Worm (Caenorhabditis elegans) whole organism, L4/young adult: Measurements from ENCODE around the gene C55B6.1.

Experiments used
- W03F9.2 ChIP-seq: fragments of 150-350 bp; optimal IDR thresholded peaks from 2 replicates; lab custom pipeline; 2014; ENCODE audit warnings: missing biosample characterization, missing genetic modification characterization
- dao-5 ChIP-seq: sonication (generic microtip); optimal IDR thresholded peaks from 2 replicates; lab custom pipeline; 2016; ENCODE audit warnings: missing genotype, missing genetic modification characterization, moderate library complexity, missing compliant biosample characterization
- him-1 ChIP-seq: sonication (generic microtip); optimal IDR thresholded peaks from 2 replicates; lab custom pipeline; 2016; ENCODE audit warnings: missing genotype, missing genetic modification reagents, missing genetic modification characterization, missing compliant biosample characterization

C55B6.1 gene

DNA sequence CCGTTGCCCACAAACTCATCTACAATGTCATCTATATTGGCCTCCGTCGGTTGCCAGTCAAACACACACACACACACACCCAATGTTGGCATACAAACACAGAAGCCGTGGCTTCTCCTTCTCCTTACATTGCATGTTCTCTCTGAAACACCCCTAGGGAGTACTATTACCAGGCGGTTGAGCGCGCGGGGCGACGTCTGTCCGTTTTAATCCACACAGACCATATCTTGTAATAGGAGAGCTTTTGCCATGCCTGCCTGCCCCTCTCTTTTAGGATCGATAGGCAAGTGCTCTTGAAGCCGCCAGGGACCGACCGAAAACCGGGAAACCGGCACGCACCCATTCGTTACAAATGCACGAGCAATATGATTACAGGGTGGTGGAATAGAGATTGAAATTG, 24.3 kb downstream of the C55B6.1 start:
- TF ChIP-seq dao-5 (tag; lab: Kevin White, UChicago) (no peak), him-1 (tag; lab: Kevin White, UChicago) (peak; percentile 7)

DNA sequence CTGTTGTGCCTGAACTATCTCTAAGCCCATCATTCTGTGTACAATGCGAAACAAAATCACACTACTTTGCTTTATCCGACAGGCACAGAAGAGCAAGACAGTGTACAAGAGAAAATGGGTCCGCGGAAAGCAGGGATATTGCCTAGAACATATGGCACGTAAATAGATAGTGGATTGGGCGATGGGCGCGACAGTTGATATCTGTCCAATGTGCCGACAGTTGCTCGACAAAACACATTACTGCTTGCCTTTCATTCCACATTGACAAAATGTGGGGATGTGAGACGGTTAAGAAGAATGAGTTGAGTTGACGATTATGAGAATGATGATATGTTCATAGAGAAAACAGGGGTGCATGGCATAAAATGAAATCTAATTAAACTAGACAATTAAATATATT, 24.9 kb downstream of the C55B6.1 start:
- TF ChIP-seq him-1 (tag; lab: Kevin White, UChicago): no peak
- no peak for TF ChIP-seq W03F9.2 (tag; lab: Kevin White, UChicago)
- no peak for TF ChIP-seq dao-5 (tag; lab: Kevin White, UChicago)

DNA sequence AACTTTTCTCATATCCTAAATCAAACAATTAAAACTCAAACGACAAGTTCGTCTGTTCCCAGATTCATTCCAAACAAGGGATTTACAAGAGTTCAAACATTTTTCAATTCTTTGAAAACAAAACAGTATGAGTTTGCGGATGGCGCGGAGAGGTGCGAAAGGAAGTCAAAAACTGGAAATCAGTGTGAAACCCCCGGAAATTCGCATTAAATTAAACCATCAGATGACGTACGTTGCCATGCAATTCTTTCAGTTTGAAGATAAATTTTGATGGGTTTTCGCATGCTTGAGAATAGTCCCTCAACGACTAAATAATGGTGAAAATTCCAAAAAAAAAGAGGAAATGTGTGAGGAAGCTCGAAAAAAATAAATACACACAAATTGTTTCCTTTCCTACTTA, 29.2 kb downstream of the C55B6.1 start:
- no peak for TF ChIP-seq W03F9.2 (tag; lab: Kevin White, UChicago)
- TF ChIP-seq dao-5 (tag; lab: Kevin White, UChicago): no peak
- TF ChIP-seq him-1 (tag; lab: Kevin White, UChicago): no peak

DNA sequence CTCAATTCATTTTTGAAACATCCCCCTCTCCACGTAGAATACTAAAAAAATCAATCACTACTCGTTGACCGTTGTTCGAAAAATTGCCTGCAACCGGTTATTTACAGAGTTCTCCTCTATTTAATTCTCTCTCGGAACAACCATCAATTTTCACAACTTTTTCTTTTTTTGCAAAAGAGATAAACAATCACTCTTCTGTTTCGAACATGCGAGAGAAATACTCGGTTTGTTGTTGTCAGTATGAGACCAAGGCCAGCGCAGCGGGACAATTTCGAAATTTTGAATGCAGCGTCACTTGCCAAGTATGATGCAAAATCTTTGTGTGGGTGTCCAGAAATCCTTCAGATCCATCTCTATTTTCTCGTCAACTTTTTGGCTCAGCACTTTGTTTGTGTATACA, 30.2 kb downstream of the C55B6.1 start:
- TF ChIP-seq dao-5 (tag; lab: Kevin White, UChicago): no peak
- peak; percentile 6 for TF ChIP-seq him-1 (tag; lab: Kevin White, UChicago)

DNA sequence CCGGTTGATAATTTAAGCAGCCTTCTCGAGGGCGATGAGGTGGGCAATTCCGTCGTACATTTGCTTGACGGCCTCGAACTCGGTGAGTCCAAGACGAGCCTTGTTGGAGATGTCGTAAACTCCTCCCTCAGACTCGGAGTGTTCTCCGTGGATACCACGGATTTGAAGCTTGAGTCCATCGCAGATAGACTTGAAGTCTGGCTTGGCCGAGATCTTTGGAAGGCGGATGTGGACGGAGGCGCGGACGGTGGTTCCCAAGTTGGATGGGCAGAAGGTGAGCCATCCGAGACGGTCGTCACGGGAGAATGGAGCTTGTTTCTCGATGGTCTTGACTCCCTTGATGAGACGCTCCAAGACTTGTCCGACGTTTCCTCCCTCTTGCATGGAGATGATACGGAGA, 30.7 kb downstream of the C55B6.1 start:
- TF ChIP-seq dao-5 (tag; lab: Kevin White, UChicago) (no peak), W03F9.2 (tag; lab: Kevin White, UChicago) (no peak), him-1 (tag; lab: Kevin White, UChicago) (no peak)

DNA sequence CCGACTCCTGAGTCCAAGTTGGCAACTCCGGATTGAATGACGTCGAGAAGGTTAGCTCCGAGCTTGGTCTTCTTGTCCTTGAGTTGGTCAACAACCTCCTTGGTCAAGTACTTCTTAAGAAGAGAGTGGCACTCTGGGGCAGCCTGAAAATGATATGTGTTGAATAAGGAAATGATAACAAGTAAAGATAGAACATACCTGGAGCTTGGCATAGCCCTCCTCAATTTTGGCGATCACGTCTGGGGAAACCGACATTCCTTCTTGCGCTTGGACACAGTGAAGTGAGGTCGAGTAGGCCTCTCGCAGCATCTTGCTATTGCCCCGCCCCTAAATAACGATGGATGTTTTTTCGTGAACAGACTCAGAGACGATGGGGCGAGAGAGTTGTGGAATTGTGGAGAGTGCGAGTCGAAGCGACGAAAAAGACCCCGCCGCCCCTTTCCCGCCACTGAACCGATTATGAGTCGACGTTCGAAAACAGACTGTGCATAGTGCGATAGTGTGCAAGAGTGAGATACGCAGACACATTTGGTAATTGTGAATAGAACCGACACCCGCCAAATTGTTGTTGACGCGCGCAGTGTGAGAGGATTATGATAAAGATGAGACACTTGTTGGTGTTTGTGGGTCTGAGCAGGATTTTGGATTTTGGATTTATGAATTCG, 32.1 kb downstream of the C55B6.1 start:
- TF ChIP-seq him-1 (tag; lab: Kevin White, UChicago) (peak; percentile 47), W03F9.2 (tag; lab: Kevin White, UChicago) (no peak)

DNA sequence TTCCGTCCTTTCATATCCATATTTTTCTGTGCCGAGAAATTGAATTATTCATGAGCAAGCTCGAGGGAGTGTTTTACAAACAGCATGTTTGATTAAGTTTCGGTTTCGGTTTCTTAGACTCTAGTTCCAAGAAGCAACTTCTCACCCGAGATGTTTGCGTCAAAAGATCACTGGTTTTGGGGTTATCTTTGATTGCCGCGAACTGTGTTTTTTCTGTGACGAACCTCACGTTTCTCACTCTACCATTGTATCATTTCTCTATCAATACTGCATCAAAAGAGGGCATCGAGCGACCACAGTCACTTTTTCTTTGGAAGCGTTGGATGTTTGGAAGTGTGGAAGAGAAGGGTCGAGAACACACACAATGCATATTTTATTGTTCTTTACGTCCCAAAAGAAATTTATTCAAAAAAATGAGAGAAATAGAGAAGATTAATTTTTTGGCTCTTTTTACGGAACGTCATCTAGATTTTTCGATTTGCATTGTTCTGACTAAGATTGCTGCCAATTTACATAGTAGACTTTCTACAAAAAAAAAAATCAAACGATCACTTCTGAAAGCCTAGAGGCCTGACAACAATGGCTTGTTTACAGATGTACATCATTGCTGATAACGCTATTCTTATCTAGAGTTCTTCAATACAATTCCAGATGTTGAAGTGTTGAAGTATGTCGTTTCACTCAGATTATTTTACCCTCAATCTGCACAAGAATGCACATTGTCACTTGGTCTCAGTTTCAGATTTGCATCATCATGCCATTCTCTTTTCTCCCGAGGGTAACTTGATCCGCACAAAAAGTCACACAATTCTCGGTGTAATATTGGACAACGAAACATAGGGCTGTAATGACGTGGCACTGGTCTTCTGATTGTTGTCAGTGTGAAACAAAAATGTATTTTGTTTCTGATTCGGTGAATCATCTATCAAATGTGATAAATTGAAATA, 33.2 kb downstream of the C55B6.1 start:
- TF ChIP-seq him-1 (tag; lab: Kevin White, UChicago) (no peak), W03F9.2 (tag; lab: Kevin White, UChicago) (no peak), dao-5 (tag; lab: Kevin White, UChicago) (no peak)

DNA sequence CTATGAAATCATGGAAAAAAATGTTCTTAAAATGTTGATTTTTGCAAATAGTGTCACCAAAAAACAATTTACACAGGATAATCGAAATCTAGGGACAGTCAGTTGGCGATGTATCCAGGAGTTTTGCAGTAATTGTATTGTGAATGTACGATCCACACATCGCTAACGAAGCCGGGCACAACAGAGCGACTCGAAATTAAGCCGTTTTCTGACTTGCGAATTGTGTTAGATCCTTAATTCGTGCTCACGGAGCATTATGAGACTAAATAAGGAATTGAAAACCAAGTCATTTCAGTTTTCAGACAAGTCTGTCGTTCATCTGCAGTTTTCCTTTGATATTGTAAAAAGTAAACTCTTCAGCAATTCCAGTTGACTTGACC, 33.9 kb downstream of the C55B6.1 start:
- TF ChIP-seq W03F9.2 (tag; lab: Kevin White, UChicago): no peak
- no peak for TF ChIP-seq dao-5 (tag; lab: Kevin White, UChicago)
- TF ChIP-seq him-1 (tag; lab: Kevin White, UChicago): no peak

DNA sequence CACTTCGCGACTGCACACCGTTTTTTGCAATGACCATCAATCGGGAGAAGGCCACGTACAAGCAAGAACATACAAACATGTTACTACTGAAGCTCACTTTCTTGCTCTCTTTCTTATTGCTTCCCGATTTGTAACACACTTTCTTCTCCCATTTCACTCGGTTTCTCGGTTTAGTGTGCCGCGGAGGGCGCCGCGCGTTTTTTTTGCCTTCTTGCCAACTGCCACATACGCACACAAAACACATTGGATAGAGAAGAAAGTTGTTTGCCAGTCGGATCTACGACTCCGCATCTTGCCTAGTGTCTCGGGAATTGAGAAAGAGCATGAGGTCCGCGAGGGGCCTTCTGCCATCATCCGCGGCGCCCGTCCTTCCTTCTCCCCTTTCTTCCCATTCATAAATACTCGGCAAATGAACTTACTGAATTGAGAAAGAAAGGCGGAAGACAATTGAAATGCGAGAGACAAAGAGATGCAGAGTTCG, 34.6 kb downstream of the C55B6.1 start:
- TF ChIP-seq him-1 (tag; lab: Kevin White, UChicago): peak; percentile 81
- TF ChIP-seq W03F9.2 (tag; lab: Kevin White, UChicago): no peak
- TF ChIP-seq dao-5 (tag; lab: Kevin White, UChicago): no peak

DNA sequence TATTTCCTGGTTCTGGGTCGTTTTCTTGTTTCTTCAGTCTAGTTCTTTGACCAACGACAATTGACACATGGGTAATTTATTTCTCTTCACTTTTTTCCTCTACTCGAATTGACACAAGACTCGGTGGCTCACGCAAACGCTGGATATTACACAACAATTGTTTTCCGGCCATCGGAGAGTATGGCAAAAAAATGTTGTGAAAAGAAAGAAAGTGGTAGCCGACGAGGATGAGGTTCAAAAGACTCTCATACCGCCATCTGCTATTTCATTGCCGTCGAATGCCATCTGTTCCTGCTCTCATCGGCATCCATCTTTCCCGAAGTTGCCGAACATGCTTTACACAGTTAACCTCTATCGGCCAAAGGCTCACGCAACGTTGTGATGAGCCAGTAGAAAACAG, 36.6 kb downstream of the C55B6.1 start:
- TF ChIP-seq dao-5 (tag; lab: Kevin White, UChicago): no peak
- TF ChIP-seq him-1 (tag; lab: Kevin White, UChicago): no peak
- no peak for TF ChIP-seq W03F9.2 (tag; lab: Kevin White, UChicago)

DNA sequence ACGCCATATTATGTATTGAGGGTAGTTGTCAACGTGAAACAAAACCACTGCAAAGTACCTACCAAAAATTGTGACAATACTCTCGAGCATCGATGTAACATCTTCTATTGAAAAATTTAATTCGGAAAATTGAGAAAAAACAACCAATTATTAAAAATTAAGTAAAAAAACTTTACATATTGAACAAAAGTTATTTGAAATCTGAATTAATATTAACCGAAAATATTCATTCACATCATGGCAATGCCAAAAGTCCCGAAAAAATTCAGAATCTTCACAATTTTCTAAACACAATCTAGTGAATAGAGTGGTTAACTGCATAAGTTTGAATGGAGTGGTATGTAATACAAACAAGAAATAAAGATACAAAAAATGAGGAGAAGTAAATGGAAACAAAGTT, 38.4 kb downstream of the C55B6.1 start, which contains the start of gene F46H5.3:
TSS of gene F46H5.3 (minus strand) at position 101 of the 400 bp plus-strand sequence.
- TF ChIP-seq dao-5 (tag; lab: Kevin White, UChicago): no peak
- no peak for TF ChIP-seq him-1 (tag; lab: Kevin White, UChicago)
- no peak for TF ChIP-seq W03F9.2 (tag; lab: Kevin White, UChicago)

DNA sequence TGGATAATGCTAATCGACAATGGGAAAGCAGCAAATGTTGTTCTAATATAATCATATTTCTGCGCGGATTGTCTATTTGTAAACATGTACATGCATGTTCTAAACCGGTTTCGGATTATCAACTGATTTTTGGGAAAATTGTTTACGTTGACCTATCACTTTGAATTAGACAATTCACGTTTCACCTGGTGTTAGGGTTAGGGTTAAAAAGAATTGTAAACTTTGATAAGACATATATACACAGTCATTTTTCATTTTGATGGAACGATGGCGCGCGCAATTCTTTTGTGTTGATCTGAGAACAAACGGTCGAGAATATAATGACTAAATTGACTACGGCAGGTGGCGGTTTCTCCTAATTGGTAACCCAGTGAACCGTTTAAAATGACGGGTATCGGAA, 42.0 kb downstream of the C55B6.1 start:
- TF ChIP-seq him-1 (tag; lab: Kevin White, UChicago): no peak
- TF ChIP-seq W03F9.2 (tag; lab: Kevin White, UChicago): no peak
- TF ChIP-seq dao-5 (tag; lab: Kevin White, UChicago): no peak

DNA sequence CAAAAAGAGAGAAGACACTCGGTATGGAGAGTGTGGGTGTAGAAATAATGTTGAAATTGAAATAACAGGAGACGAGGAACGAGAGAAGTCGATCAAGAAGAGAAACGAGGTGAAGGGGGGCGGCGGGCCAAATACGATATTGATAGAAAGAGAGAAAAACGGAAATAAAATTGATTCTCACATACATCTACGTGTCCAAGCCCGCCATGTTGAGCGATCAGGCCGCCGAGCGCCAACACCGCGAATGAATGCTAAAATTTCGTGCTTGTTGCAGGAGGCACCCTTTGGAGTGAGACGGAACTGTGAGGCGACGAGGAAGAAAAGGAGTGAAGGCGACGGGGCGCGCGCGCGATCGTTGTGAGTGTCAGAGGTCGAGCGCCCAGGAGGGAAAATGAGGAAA, 42.7 kb downstream of the C55B6.1 start, which contains the start of gene F46H5.7:
TSS of gene F46H5.7 (minus strand) at position 106 of the 400 bp plus-strand sequence.
- TF ChIP-seq dao-5 (tag; lab: Kevin White, UChicago) (no peak), him-1 (tag; lab: Kevin White, UChicago) (no peak)
